Fruit fly (Drosophila melanogaster) whole organism, embryonic: ENCODE measurements around the gene CG13032.
A peak's percentile ranks its signal among the peaks of the same experiment; 100 is the strongest.

Source experiments
- Atf3 ChIP-seq: fragments of 200-800 bp; sonication (Bioruptor generic); optimal IDR thresholded peaks from 3 replicates; lab custom pipeline; 2016; ENCODE audit warnings: missing biosample characterization, missing genetic modification characterization
- Bdp1 ChIP-seq: fragments of 200-800 bp; sonication (Bioruptor generic); optimal IDR thresholded peaks from 3 replicates; lab custom pipeline; 2016; ENCODE audit warnings: missing biosample characterization, missing genetic modification characterization
- CG10209 ChIP-seq: fragments of 200-800 bp; sonication (Bioruptor generic); optimal IDR thresholded peaks from 3 replicates; lab custom pipeline; 2017; ENCODE audit warnings: missing biosample characterization, mild to moderate bottlenecking, missing genetic modification characterization, missing genetic modification reagents
- CG10366 ChIP-seq: fragments of 200-800 bp; sonication (Bioruptor generic); IDR thresholded peaks from 2 replicates; pipeline ENCODE4 v1.3.6; 2022; ENCODE audit warnings: missing biosample characterization, missing genetic modification characterization
- CG10959 ChIP-seq: fragments of 200-800 bp; sonication (Bioruptor generic); IDR thresholded peaks from 2 replicates; pipeline ENCODE4 v1.3.6; 2022; ENCODE audit warnings: missing biosample characterization, missing genetic modification characterization
- CG12942 ChIP-seq: fragments of 200-800 bp; sonication (Bioruptor generic); optimal IDR thresholded peaks from 3 replicates; lab custom pipeline; 2016; ENCODE audit warnings: missing biosample characterization, missing genetic modification characterization
- CG14050 ChIP-seq: fragments of 200-800 bp; sonication (Bioruptor generic); IDR thresholded peaks from 3 replicates; pipeline ENCODE4 v1.3.6; 2022; ENCODE audit warnings: missing biosample characterization, missing genetic modification characterization
- CG14965 ChIP-seq: fragments of 200-800 bp; sonication (Bioruptor generic); optimal IDR thresholded peaks from 2 replicates; lab custom pipeline; 2016; ENCODE audit warnings: missing biosample characterization, missing genetic modification characterization, borderline replicate concordance
- CG15011 ChIP-seq: fragments of 200-800 bp; sonication (Bioruptor generic); optimal IDR thresholded peaks from 3 replicates; lab custom pipeline; 2018; ENCODE audit warnings: missing biosample characterization, mild to moderate bottlenecking, missing genetic modification characterization
- CG1647 ChIP-seq: fragments of 200-800 bp; sonication (Bioruptor generic); optimal IDR thresholded peaks from 3 replicates; lab custom pipeline; 2016; ENCODE audit warnings: missing biosample characterization, missing genetic modification characterization
- CG18599 ChIP-seq: fragments of 200-800 bp; sonication (Bioruptor generic); optimal IDR thresholded peaks from 3 replicates; lab custom pipeline; 2017; ENCODE audit warnings: missing biosample characterization, missing genetic modification characterization, mild to moderate bottlenecking, moderate library complexity, missing genetic modification reagents
- CG30020 ChIP-seq: fragments of 200-800 bp; optimal IDR thresholded peaks from 2 replicates; lab custom pipeline; 2019; ENCODE audit warnings: missing biosample characterization, mild to moderate bottlenecking, missing genetic modification characterization, moderate library complexity
- CG34422 ChIP-seq: fragments of 200-800 bp; sonication (Bioruptor generic); IDR thresholded peaks from 3 replicates; pipeline ENCODE4 v1.3.6; 2022; ENCODE audit warnings: missing biosample characterization, missing genetic modification characterization
- CG3726 ChIP-seq: fragments of 200-800 bp; sonication (Bioruptor generic); IDR thresholded peaks from 3 replicates; pipeline ENCODE4, ENCODE4 v1.3.6; 2022; ENCODE audit warnings: missing biosample characterization, missing genetic modification characterization
- CG4730 ChIP-seq: fragments of 200-800 bp; sonication (Bioruptor generic); IDR thresholded peaks from 2 replicates; pipeline ENCODE4 v1.3.6; 2022; ENCODE audit warnings: missing biosample characterization, missing genetic modification characterization
- CG7963 ChIP-seq: fragments of 200-800 bp; sonication (Bioruptor generic); IDR thresholded peaks from 3 replicates; pipeline ENCODE4 v1.3.6; 2022; ENCODE audit warnings: missing biosample characterization, missing genetic modification characterization; ENCODE audit not compliant: partially characterized antibody
- CG7987 ChIP-seq: fragments of 200-800 bp; sonication (Bioruptor generic); optimal IDR thresholded peaks from 2 replicates; lab custom pipeline; 2018; ENCODE audit warnings: missing biosample characterization, mild to moderate bottlenecking, missing genetic modification characterization, moderate library complexity
- CG8290 ChIP-seq, 3 experiments: fragments of 200-800 bp; sonication (Bioruptor generic); optimal IDR thresholded peaks; 2 replicates each; lab custom pipeline; 2016 to 2019; ENCODE audit warnings: missing biosample characterization in 3 of 3, missing genetic modification characterization in 3 of 3, mild to moderate bottlenecking in 2 of 3, moderate library complexity in 1 of 3
- D19A ChIP-seq: fragments of 200-800 bp; optimal IDR thresholded peaks from 3 replicates; lab custom pipeline; 2019; ENCODE audit warnings: missing biosample characterization, mild to moderate bottlenecking, missing genetic modification characterization, moderate library complexity
- ERR ChIP-seq: fragments of 200-800 bp; sonication (Bioruptor generic); optimal IDR thresholded peaks from 2 replicates; lab custom pipeline; 2016; ENCODE audit warnings: missing biosample characterization, missing genetic modification characterization
- Fer2 ChIP-seq: fragments of 200-800 bp; sonication (Bioruptor generic); optimal IDR thresholded peaks from 2 replicates; lab custom pipeline; 2018; ENCODE audit warnings: missing biosample characterization, mild to moderate bottlenecking, missing genetic modification characterization, moderate library complexity
- HLH54F ChIP-seq: fragments of 200-800 bp; sonication (Bioruptor generic); optimal IDR thresholded peaks from 3 replicates; lab custom pipeline; 2016; ENCODE audit warnings: missing biosample characterization, missing genetic modification characterization
- Hr3 ChIP-seq: fragments of 200-800 bp; sonication (Bioruptor generic); optimal IDR thresholded peaks from 3 replicates; lab custom pipeline; 2016; ENCODE audit warnings: missing biosample characterization, missing genetic modification characterization
- Hr78 ChIP-seq, 2 experiments: fragments of 200-800 bp in 1 of 2; fragments of >200 bp in 1 of 2; sonication (Bioruptor generic) in 1 of 2; optimal IDR thresholded peaks; 2 replicates each; lab custom pipeline; 2017 to 2019; ENCODE audit warnings: missing biosample characterization in 2 of 2, missing genetic modification characterization in 2 of 2, mild to moderate bottlenecking in 1 of 2, moderate library complexity in 1 of 2
- MTF-1 ChIP-seq: fragments of 200-800 bp; sonication (Bioruptor generic); optimal IDR thresholded peaks from 2 replicates; lab custom pipeline; 2018; ENCODE audit warnings: missing biosample characterization, mild to moderate bottlenecking, missing genetic modification characterization, borderline replicate concordance
- Nf-YC ChIP-seq: fragments of 200-800 bp; optimal IDR thresholded peaks from 3 replicates; lab custom pipeline; 2019; ENCODE audit warnings: missing biosample characterization, mild to moderate bottlenecking, missing genetic modification characterization, moderate library complexity
- NfI ChIP-seq: fragments of 200-800 bp; sonication (Bioruptor generic); optimal IDR thresholded peaks from 3 replicates; lab custom pipeline; 2018; ENCODE audit warnings: missing biosample characterization, mild to moderate bottlenecking, missing genetic modification characterization, moderate library complexity
- Oli ChIP-seq: fragments of 200-800 bp; sonication (Bioruptor generic); optimal IDR thresholded peaks from 2 replicates; lab custom pipeline; 2018; ENCODE audit warnings: missing biosample characterization, mild to moderate bottlenecking, missing genetic modification characterization, moderate library complexity
- Optix ChIP-seq: fragments of 200-800 bp; sonication (Bioruptor generic); IDR thresholded peaks from 3 replicates; pipeline ENCODE4 v1.3.6; 2022; ENCODE audit warnings: missing biosample characterization, missing genetic modification characterization
- Pdp1 ChIP-seq, 2 experiments: fragments of 200-800 bp; sonication (Bioruptor generic); optimal IDR thresholded peaks; 3 replicates each; lab custom pipeline; 2016; ENCODE audit warnings: missing biosample characterization in 2 of 2, missing genetic modification characterization in 2 of 2, mild to moderate bottlenecking in 1 of 2, moderate library complexity in 1 of 2
- aop ChIP-seq: fragments of 200-800 bp; sonication (Bioruptor generic); IDR thresholded peaks from 2 replicates; pipeline ENCODE4 v1.3.6; 2022; ENCODE audit warnings: missing biosample characterization, missing genetic modification characterization
- ara ChIP-seq: fragments of 200-800 bp; sonication (Bioruptor generic); IDR thresholded peaks from 2 replicates; pipeline ENCODE4 v1.3.6; 2022; ENCODE audit warnings: missing biosample characterization, missing genetic modification characterization
- bab2 ChIP-seq: fragments of 200-800 bp; sonication (Bioruptor generic); optimal IDR thresholded peaks from 2 replicates; lab custom pipeline; 2016; ENCODE audit warnings: missing biosample characterization, missing genetic modification characterization
- bbx ChIP-seq: fragments of 200-800 bp; sonication (Bioruptor generic); IDR thresholded peaks from 2 replicates; pipeline ENCODE4 v1.3.6; 2022; ENCODE audit warnings: missing biosample characterization, missing genetic modification characterization; ENCODE audit not compliant: partially characterized antibody
- bowl ChIP-seq: fragments of 200-800 bp; sonication (Bioruptor generic); IDR thresholded peaks from 2 replicates; pipeline ENCODE4 v1.3.6; 2022; ENCODE audit warnings: missing biosample characterization, missing genetic modification characterization
- bsh ChIP-seq, 2 experiments: fragments of 200-800 bp; sonication (Bioruptor generic); optimal IDR thresholded peaks; 2 replicates each; lab custom pipeline; 2017 to 2018; ENCODE audit warnings: mild to moderate bottlenecking in 2 of 2, missing biosample characterization in 2 of 2, missing genetic modification characterization in 2 of 2, moderate library complexity in 1 of 2
- chif ChIP-seq, 2 experiments: fragments of 200-800 bp; sonication (Bioruptor generic); optimal IDR thresholded peaks; 3 replicates each; lab custom pipeline; 2016; ENCODE audit warnings: missing biosample characterization in 2 of 2, missing genetic modification characterization in 2 of 2
- chm ChIP-seq: fragments of 200-800 bp; sonication (Bioruptor generic); IDR thresholded peaks from 2 replicates; pipeline ENCODE4 v1.3.6; 2022; ENCODE audit warnings: missing biosample characterization, missing genetic modification characterization
- ewg ChIP-seq: fragments of 200-800 bp; sonication (Bioruptor generic); optimal IDR thresholded peaks from 3 replicates; lab custom pipeline; 2017; ENCODE audit warnings: mild to moderate bottlenecking, missing biosample characterization, missing genetic modification reagents, missing genetic modification characterization
- jumu ChIP-seq: fragments of 200-800 bp; sonication (Bioruptor generic); optimal IDR thresholded peaks from 3 replicates; lab custom pipeline; 2016; ENCODE audit warnings: missing biosample characterization, missing genetic modification characterization
- kni ChIP-seq: fragments of 200-800 bp; sonication (Bioruptor generic); optimal IDR thresholded peaks from 3 replicates; lab custom pipeline; 2017; ENCODE audit warnings: mild to moderate bottlenecking, missing biosample characterization, missing genetic modification reagents, missing genetic modification characterization
- lov ChIP-seq, 2 experiments: fragments of 200-800 bp in 1 of 2; fragments of >200 bp in 1 of 2; sonication (Bioruptor generic) in 1 of 2; IDR thresholded peaks in 1 of 2; optimal IDR thresholded peaks in 1 of 2; 2 replicates in 1 of 2; 3 replicates in 1 of 2; pipeline versions ENCODE4 v1.3.6 to Lab custom; 2017 to 2022; ENCODE audit warnings: missing biosample characterization in 1 of 2, missing genetic modification characterization in 1 of 2
- nom ChIP-seq: fragments of 200-800 bp; sonication (Bioruptor generic); optimal IDR thresholded peaks from 2 replicates; lab custom pipeline; 2017; ENCODE audit warnings: missing biosample characterization, missing genetic modification characterization, mild to moderate bottlenecking, moderate library complexity, missing genetic modification reagents
- pum ChIP-seq: fragments of 200-800 bp; sonication (Bioruptor generic); optimal IDR thresholded peaks from 2 replicates; lab custom pipeline; 2016; ENCODE audit warnings: missing biosample characterization, missing genetic modification characterization
- sens-2 ChIP-seq: fragments of 200-800 bp; sonication (Bioruptor generic); IDR thresholded peaks from 2 replicates; pipeline ENCODE4 v1.3.6; 2022; ENCODE audit warnings: missing biosample characterization, missing genetic modification characterization
- slou ChIP-seq: fragments of 200-800 bp; sonication (Bioruptor generic); optimal IDR thresholded peaks from 3 replicates; lab custom pipeline; 2016; ENCODE audit warnings: missing biosample characterization, missing genetic modification characterization
- sug ChIP-seq: fragments of 200-800 bp; optimal IDR thresholded peaks from 2 replicates; lab custom pipeline; 2019; ENCODE audit warnings: missing biosample characterization, mild to moderate bottlenecking, missing genetic modification characterization, moderate library complexity
- zfh2 ChIP-seq: fragments of 200-800 bp; sonication (Bioruptor generic); optimal IDR thresholded peaks from 2 replicates; lab custom pipeline; 2016; ENCODE audit warnings: missing biosample characterization, missing genetic modification characterization

CG13032 gene

DNA sequence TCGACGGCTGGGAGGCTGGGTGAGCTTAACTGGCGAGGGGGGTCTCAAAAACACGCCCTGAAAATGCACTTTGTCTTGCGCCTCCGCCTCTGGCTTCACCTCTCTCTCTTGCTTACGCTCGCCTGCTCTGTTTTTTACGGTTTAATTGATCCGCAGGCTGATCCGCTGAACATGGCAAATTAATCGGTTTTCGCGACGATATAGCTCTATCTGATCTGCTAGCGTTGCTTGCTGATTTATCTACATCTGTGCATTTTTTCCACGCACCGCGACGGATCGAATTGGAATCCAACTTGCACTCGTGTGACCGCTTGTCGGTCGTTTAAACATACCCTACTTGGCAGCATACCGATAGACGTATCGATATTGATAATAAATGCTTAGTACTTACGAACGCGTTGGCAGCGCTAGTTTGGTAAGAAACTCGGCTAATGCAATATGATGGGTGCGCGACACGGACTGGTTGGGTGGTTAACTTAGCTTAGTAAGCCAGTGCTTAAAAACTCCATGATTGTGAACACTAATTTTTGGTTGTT lies 26.1 kb upstream of the CG13032 start, which contains the start of gene Abl (continued):
- peak; percentile 84 for TF ChIP-seq jumu (GFP tag; lab: Kevin White, UChicago)
- peak; percentile 62 for TF ChIP-seq pum (GFP tag; lab: Kevin White, UChicago)
- TF ChIP-seq chm (GFP tag; lab: Robert Waterston, UW), result peak; percentile 77; the same call in 1 of the 2 replicates
- TF ChIP-seq CG18599 (GFP tag; lab: Kevin White, UChicago), result peak; percentile 78
- peak; percentile 85 for TF ChIP-seq HLH54F (GFP tag; lab: Kevin White, UChicago)
- peak; percentile 88 for TF ChIP-seq zfh2
- TF ChIP-seq CG30020 (tag; lab: Kevin White, UChicago), result peak; percentile 39
- no peak for TF ChIP-seq CG15011 (GFP tag; lab: Kevin White, UChicago)
- no peak for TF ChIP-seq aop (GFP tag; lab: Robert Waterston, UW)
- TF ChIP-seq Hr3 (GFP tag; lab: Kevin White, UChicago), result peak; percentile 44
- peak; percentile 73 to 75 for TF ChIP-seq chif (GFP tag; optimal IDR thresholded peaks at IDR 0.05; lab: Kevin White, UChicago)
- peak; percentile 78 for TF ChIP-seq CG7987 (GFP tag; lab: Kevin White, UChicago)
- TF ChIP-seq nom, result peak; percentile 70
- peak; percentile 29 for TF ChIP-seq slou (GFP tag; lab: Kevin White, UChicago)
- no peak for TF ChIP-seq sens-2 (GFP tag; lab: Robert Waterston, UW)
- TF ChIP-seq bsh (GFP tag; optimal IDR thresholded peaks at IDR 0.05; lab: Kevin White, UChicago), result peak; percentile 36 to 42
- no peak for TF ChIP-seq Hr78 (GFP tag; optimal IDR thresholded peaks at IDR 0.05; lab: Kevin White, UChicago)
- TF ChIP-seq Bdp1 (GFP tag; lab: Kevin White, UChicago), result peak; percentile 54
- TF ChIP-seq ERR (GFP tag; lab: Kevin White, UChicago), result peak; percentile 90
- peak; percentile 41 for TF ChIP-seq bab2 (GFP tag; lab: Kevin White, UChicago)
- TF ChIP-seq sug (tag; lab: Kevin White, UChicago), result peak; percentile 65
- TF ChIP-seq Optix, result no peak
- peak; percentile 69 for TF ChIP-seq CG10209 (GFP tag; lab: Kevin White, UChicago)
- peak; percentile 68 to 81 for TF ChIP-seq Pdp1 (GFP tag; optimal IDR thresholded peaks at IDR 0.05; lab: Kevin White, UChicago)
- peak; percentile 46 for TF ChIP-seq NfI (GFP tag; lab: Kevin White, UChicago)
- peak; percentile 82 for TF ChIP-seq CG1647 (GFP tag; lab: Kevin White, UChicago)
- TF ChIP-seq bbx (GFP tag; lab: Robert Waterston, UW), result peak; percentile 82
- peak; percentile 61 for TF ChIP-seq Nf-YC (tag; lab: Kevin White, UChicago)
- no peak for TF ChIP-seq CG14050 (GFP tag; lab: Robert Waterston, UW)
- TF ChIP-seq kni, result peak; percentile 19
- peak; percentile 44 for TF ChIP-seq D19A (tag; lab: Kevin White, UChicago)
- no peak for TF ChIP-seq Oli
- TF ChIP-seq bowl (GFP tag; lab: Robert Waterston, UW), result no peak; the same call in 1 of the 2 replicates
- peak; percentile 29 for TF ChIP-seq ewg (GFP tag; lab: Kevin White, UChicago)
- peak; percentile 59; the same call in 1 of the 3 replicates for TF ChIP-seq CG34422 (GFP tag; lab: Robert Waterston, UW)
- TF ChIP-seq CG8290 (GFP tag; optimal IDR thresholded peaks at IDR 0.05; lab: Kevin White, UChicago), result peak; percentile 86
- peak; percentile 11 to 97 for TF ChIP-seq CG8290 (tag; optimal IDR thresholded peaks at IDR 0.05; lab: Kevin White, UChicago)
- TF ChIP-seq CG4730, result no peak
- TF ChIP-seq ara (GFP tag; lab: Robert Waterston, UW), result no peak
- TF ChIP-seq CG3726 (GFP tag; lab: Robert Waterston, UW), result no peak
- no peak for TF ChIP-seq lov (optimal IDR thresholded peaks at IDR 0.05; lab: Kevin White, UChicago)
- 0 out of 3 replicates have a peak, but pooled peaks have one; percentile 11 for TF ChIP-seq lov (GFP tag; IDR thresholded peaks at IDR 0.05; lab: Robert Waterston, UW)
- TF ChIP-seq CG10366, result peak; percentile 53
- TF ChIP-seq CG7963 (GFP tag; lab: Robert Waterston, UW), result peak; percentile 67
- TF ChIP-seq Fer2, result no peak
- no peak for TF ChIP-seq Atf3 (GFP tag; lab: Kevin White, UChicago)
- peak; percentile 23 for TF ChIP-seq CG14965 (GFP tag; lab: Kevin White, UChicago)
- no peak for TF ChIP-seq CG10959 (GFP tag; lab: Robert Waterston, UW)
- peak; percentile 51 for TF ChIP-seq CG12942 (GFP tag; lab: Kevin White, UChicago)
- TF ChIP-seq MTF-1 (GFP tag; lab: Kevin White, UChicago), result peak; percentile 16
